In genomic region chrII:9323660-9324059, ce11 we compare ENCODE assay signal across 2 worm cellular contexts.
TF ChIP-seq lines count a peak whose summit lies in the region.

TSS of gene egli-1 (plus strand) at chrII:9323960.

TF ChIP-seq in whole organism, L1 larva, 84 proteins besides CTCF, POLR2A, EP300 and RAD21:
- TF ChIP-seq efl-3 (GFP tag; optimal IDR thresholded peaks at IDR 0.05; lab: Kevin White, UChicago) = no peak
- TF ChIP-seq dsc-1 (tag; optimal IDR thresholded peaks at IDR 0.05; lab: Kevin White, UChicago) = peak; percentile 18
- no peak for TF ChIP-seq hlh-4 (tag; optimal IDR thresholded peaks at IDR 0.05; lab: Kevin White, UChicago)
TF ChIP-seq in whole organism, L1 larva: peak in this region for 1.

TF ChIP-seq in whole organism, young adult, 124 proteins besides CTCF, POLR2A, EP300 and RAD21:
- TF ChIP-seq Y95B8A.8 (GFP tag; IDR thresholded peaks at IDR 0.05; lab: Robert Waterston, UW) = no peak
- no peak for TF ChIP-seq cebp-1 (GFP tag; IDR thresholded peaks at IDR 0.05; lab: Robert Waterston, UW)
- peak; percentile 66 for TF ChIP-seq cebp-1 (tag; optimal IDR thresholded peaks at IDR 0.05; lab: Kevin White, UChicago)
- TF ChIP-seq pha-4 (tag; optimal IDR thresholded peaks at IDR 0.05; lab: Kevin White, UChicago) = no peak
- no peak for TF ChIP-seq lin-40 (tag; optimal IDR thresholded peaks at IDR 0.05; lab: Kevin White, UChicago)
- no peak for TF ChIP-seq efl-1 (GFP tag; optimal IDR thresholded peaks at IDR 0.05; lab: Kevin White, UChicago)
- TF ChIP-seq lag-1 (GFP tag; IDR thresholded peaks at IDR 0.05; lab: Robert Waterston, UW) = no peak
- no peak for TF ChIP-seq Y67H2A.10 (GFP tag; conservative IDR thresholded peaks at IDR 0.05; lab: Robert Waterston, UW)
- TF ChIP-seq sea-2 (GFP tag; IDR thresholded peaks at IDR 0.05; lab: Robert Waterston, UW) = no peak
